Fruit fly (Drosophila melanogaster) whole organism, larva: ENCODE results near the gene CG7179.
"Not testable (repeated sequence)": the region's sequence is repeated elsewhere in the genome, so short reads cannot be mapped to it uniquely, and the experiment has no call there.

Source experiments
- noc ChIP-seq: fragments of 200-800 bp; sonication (Bioruptor generic); optimal IDR thresholded peaks from 3 replicates; lab custom pipeline; 2019; ENCODE audit warnings: missing biosample characterization, mild to moderate bottlenecking, missing genetic modification characterization, moderate library complexity

CG7179 gene

dm6 chr2L:7746975-7747374 lies 30.9 kb downstream of the CG7179 start, which contains the start of gene ATPsynGL:
Gene ATPsynGL (plus strand): TSS chr2L:7747275.
- no peak for TF ChIP-seq noc (tag; lab: Kevin White, UChicago)

- no peak for TF ChIP-seq noc (tag; lab: Kevin White, UChicago)
Measured at dm6 chr2L:7744739-7745138, 33.1 kb downstream of the CG7179 start, which contains the start of gene CG7214. Gene CG7214 (minus strand): TSS chr2L:7744839.

- TF ChIP-seq noc (tag; lab: Kevin White, UChicago): no peak
Measured at dm6 chr2L:7744208-7744607, 33.6 kb downstream of the CG7179 start.

dm6 chr2L:7741437-7741836 lies 36.4 kb downstream of the CG7179 start, which contains the start of gene Acp1:
Gene Acp1 (minus strand): TSS chr2L:7741537.
- no peak for TF ChIP-seq noc (tag; lab: Kevin White, UChicago)

- not testable (repeated sequence) for TF ChIP-seq noc (tag; lab: Kevin White, UChicago)
Measured at dm6 chr2L:7738709-7739108, 39.1 kb downstream of the CG7179 start, which contains the start of gene CG31904. Gene CG31904 (minus strand): TSS chr2L:7738809.

- not testable (repeated sequence) for TF ChIP-seq noc (tag; lab: Kevin White, UChicago)
Measured at dm6 chr2L:7732570-7732969, 45.3 kb downstream of the CG7179 start, which contains the start of gene CG13796. Gene CG13796 (minus strand): TSS chr2L:7732670.

dm6 chr2L:7726268-7726997 lies 51.4 kb downstream of the CG7179 start, which contains the start of gene CG13795:
Gene CG13795 (minus strand): TSS chr2L:7726298.
- peak; percentile 55 for TF ChIP-seq noc (tag; lab: Kevin White, UChicago)
